Fruit fly (Drosophila melanogaster) whole organism, embryonic: ENCODE measurements around the gene CG43815.
A peak's percentile ranks its signal among the peaks of the same experiment; 100 is the strongest.

Source experiments
- CG1024 ChIP-seq: fragments of 200-800 bp; sonication (Bioruptor generic); IDR thresholded peaks from 2 replicates; pipeline ENCODE4 v1.3.6; 2022; ENCODE audit warnings: missing biosample characterization, missing genetic modification characterization
- CG11085 ChIP-seq: fragments of 200-800 bp; sonication (Bioruptor generic); IDR thresholded peaks from 2 replicates; pipeline ENCODE4 v1.3.6; 2022; ENCODE audit warnings: missing biosample characterization, missing genetic modification characterization
- CG12236 ChIP-seq: fragments of 200-800 bp; sonication (Bioruptor generic); optimal IDR thresholded peaks from 2 replicates; lab custom pipeline; 2016; ENCODE audit warnings: missing biosample characterization, missing genetic modification characterization
- CG12744 ChIP-seq: fragments of 200-800 bp; sonication (Bioruptor generic); optimal IDR thresholded peaks from 2 replicates; lab custom pipeline; 2016; ENCODE audit warnings: missing biosample characterization, missing genetic modification characterization
- CG14667 ChIP-seq: fragments of 200-800 bp; sonication (Bioruptor generic); IDR thresholded peaks from 2 replicates; pipeline ENCODE4 v1.3.6; 2022; ENCODE audit warnings: missing biosample characterization, missing genetic modification characterization
- CG15269 ChIP-seq: fragments of 200-800 bp; sonication (Bioruptor generic); optimal IDR thresholded peaks from 2 replicates; lab custom pipeline; 2018; ENCODE audit warnings: missing biosample characterization, mild to moderate bottlenecking, missing genetic modification characterization, moderate library complexity
- CG1529 ChIP-seq: fragments of 200-800 bp; sonication (Bioruptor generic); optimal IDR thresholded peaks from 3 replicates; lab custom pipeline; 2018; ENCODE audit warnings: missing biosample characterization, missing genetic modification characterization
- CG17359 ChIP-seq: fragments of 200-800 bp; sonication (Bioruptor generic); optimal IDR thresholded peaks from 3 replicates; lab custom pipeline; 2018; ENCODE audit warnings: missing biosample characterization, mild to moderate bottlenecking, missing genetic modification characterization, moderate library complexity
- CG17912 ChIP-seq: fragments of 200-800 bp; sonication (Bioruptor generic); optimal IDR thresholded peaks from 2 replicates; lab custom pipeline; 2018; ENCODE audit warnings: missing biosample characterization, mild to moderate bottlenecking, missing genetic modification characterization
- CG18476 ChIP-seq: fragments of 200-800 bp; sonication (Bioruptor generic); optimal IDR thresholded peaks from 2 replicates; lab custom pipeline; 2016; ENCODE audit warnings: missing biosample characterization, mild to moderate bottlenecking, missing genetic modification characterization
- CG2678 ChIP-seq: fragments of 200-800 bp; sonication (Bioruptor generic); optimal IDR thresholded peaks from 3 replicates; lab custom pipeline; 2019; ENCODE audit warnings: missing biosample characterization, mild to moderate bottlenecking, missing genetic modification characterization, moderate library complexity
- CG2875 ChIP-seq: fragments of 200-800 bp; sonication (Bioruptor generic); optimal IDR thresholded peaks from 2 replicates; lab custom pipeline; 2017; ENCODE audit warnings: missing biosample characterization, mild to moderate bottlenecking, missing genetic modification characterization, missing genetic modification reagents
- CG30431 ChIP-seq: fragments of 200-800 bp; sonication (Bioruptor generic); optimal IDR thresholded peaks from 2 replicates; lab custom pipeline; 2017; ENCODE audit warnings: missing biosample characterization, missing genetic modification characterization
- CG32767 ChIP-seq: fragments of 200-800 bp; sonication (Bioruptor generic); IDR thresholded peaks from 2 replicates; pipeline ENCODE4 v1.3.6; 2022; ENCODE audit warnings: missing biosample characterization, missing genetic modification characterization
- CG3281 ChIP-seq: fragments of 200-800 bp; sonication (Bioruptor generic); optimal IDR thresholded peaks from 3 replicates; lab custom pipeline; 2017; ENCODE audit warnings: missing biosample characterization, mild to moderate bottlenecking, missing genetic modification characterization
- CG33213 ChIP-seq: fragments of 200-800 bp; sonication (Bioruptor generic); optimal IDR thresholded peaks from 3 replicates; lab custom pipeline; 2016; ENCODE audit warnings: missing biosample characterization, missing genetic modification characterization
- CG3995 ChIP-seq: fragments of 200-800 bp; sonication (Bioruptor generic); optimal IDR thresholded peaks from 3 replicates; lab custom pipeline; 2016; ENCODE audit warnings: missing biosample characterization, missing genetic modification characterization
- CG43689 ChIP-seq: fragments of 200-800 bp; sonication (Bioruptor generic); IDR thresholded peaks from 2 replicates; pipeline ENCODE4 v1.3.6; 2022; ENCODE audit warnings: missing biosample characterization, missing genetic modification characterization
- CG7928 ChIP-seq: fragments of 200-800 bp; sonication (Bioruptor generic); optimal IDR thresholded peaks from 2 replicates; lab custom pipeline; 2017; ENCODE audit warnings: missing biosample characterization, mild to moderate bottlenecking, missing genetic modification characterization
- CG8765 ChIP-seq: fragments of 200-800 bp; sonication (Bioruptor generic); IDR thresholded peaks from 2 replicates; pipeline ENCODE4 v1.3.6; 2022; ENCODE audit warnings: missing biosample characterization, missing genetic modification characterization
- Dek ChIP-seq: fragments of 200-800 bp; sonication (Bioruptor generic); optimal IDR thresholded peaks from 3 replicates; lab custom pipeline; 2019; ENCODE audit warnings: missing biosample characterization, mild to moderate bottlenecking, missing genetic modification characterization, moderate library complexity
- Doc2 ChIP-seq: fragments of 200-800 bp; sonication (Bioruptor generic); IDR thresholded peaks from 2 replicates; pipeline ENCODE4 v1.3.6; 2022; ENCODE audit warnings: missing biosample characterization, missing genetic modification characterization
- E2f1 ChIP-seq: fragments of 200-800 bp; sonication (Bioruptor generic); IDR thresholded peaks from 2 replicates; pipeline ENCODE4 v1.3.6; 2022; ENCODE audit warnings: missing biosample characterization, missing genetic modification characterization
- HmgD ChIP-seq: fragments of 200-800 bp; sonication (Bioruptor generic); optimal IDR thresholded peaks from 3 replicates; lab custom pipeline; 2016; ENCODE audit warnings: missing biosample characterization, missing genetic modification characterization
- Lhr ChIP-seq: fragments of 200-800 bp; sonication (Bioruptor generic); optimal IDR thresholded peaks from 3 replicates; lab custom pipeline; 2017; ENCODE audit warnings: mild to moderate bottlenecking, missing biosample characterization, missing genetic modification reagents, missing genetic modification characterization
- MESR4 ChIP-seq: fragments of 200-800 bp; sonication (Bioruptor generic); optimal IDR thresholded peaks from 2 replicates; lab custom pipeline; 2018; ENCODE audit warnings: missing biosample characterization, mild to moderate bottlenecking, missing genetic modification characterization, moderate library complexity
- Mes4 ChIP-seq: fragments of 200-800 bp; sonication (Bioruptor generic); optimal IDR thresholded peaks from 2 replicates; lab custom pipeline; 2016; ENCODE audit warnings: missing biosample characterization, missing genetic modification characterization
- NC2β ChIP-seq: fragments of 200-800 bp; sonication (Bioruptor generic); optimal IDR thresholded peaks from 2 replicates; lab custom pipeline; 2016; ENCODE audit warnings: missing biosample characterization, missing genetic modification characterization
- Ptx1 ChIP-seq: fragments of 200-800 bp; sonication (Bioruptor generic); IDR thresholded peaks from 2 replicates; pipeline ENCODE4 v1.3.6; 2022; ENCODE audit warnings: missing biosample characterization, missing genetic modification characterization
- Ravus ChIP-seq: fragments of 200-800 bp; sonication (Bioruptor generic); IDR thresholded peaks from 2 replicates; pipeline ENCODE4 v1.3.6; 2022; ENCODE audit warnings: missing biosample characterization, missing genetic modification characterization
- Stat92E ChIP-seq, 3 experiments: fragments of >200 bp in 2 of 3; fragments of 200-800 bp in 1 of 3; sonication (Bioruptor generic) in 1 of 3; optimal IDR thresholded peaks; 2 replicates each; lab custom pipeline; 2017 to 2019; ENCODE audit warnings: missing biosample characterization in 3 of 3, missing genetic modification characterization in 3 of 3, mild to moderate bottlenecking in 1 of 3, moderate library complexity in 1 of 3
- YL-1 ChIP-seq: fragments of 200-800 bp; sonication (Bioruptor generic); optimal IDR thresholded peaks from 3 replicates; lab custom pipeline; 2017; ENCODE audit warnings: missing biosample characterization, mild to moderate bottlenecking, missing genetic modification characterization
- aop ChIP-seq: fragments of 200-800 bp; sonication (Bioruptor generic); IDR thresholded peaks from 2 replicates; pipeline ENCODE4 v1.3.6; 2022; ENCODE audit warnings: missing biosample characterization, missing genetic modification characterization
- ash1 ChIP-seq: fragments of 200-800 bp; sonication (Bioruptor generic); optimal IDR thresholded peaks from 2 replicates; lab custom pipeline; 2018; ENCODE audit warnings: missing biosample characterization, mild to moderate bottlenecking, missing genetic modification characterization
- ato ChIP-seq: fragments of 200-800 bp; sonication (Bioruptor generic); IDR thresholded peaks from 2 replicates; pipeline ENCODE4 v1.3.6; 2022; ENCODE audit warnings: missing biosample characterization, missing genetic modification characterization; ENCODE audit not compliant: partially characterized antibody
- bowl ChIP-seq: fragments of 200-800 bp; sonication (Bioruptor generic); IDR thresholded peaks from 2 replicates; pipeline ENCODE4 v1.3.6; 2022; ENCODE audit warnings: missing biosample characterization, missing genetic modification characterization
- cas ChIP-seq: fragments of 200-800 bp; sonication (Bioruptor generic); IDR thresholded peaks from 2 replicates; pipeline ENCODE4 v1.3.6; 2022; ENCODE audit warnings: missing biosample characterization, missing genetic modification characterization
- chinmo ChIP-seq: fragments of 200-800 bp; sonication (Bioruptor generic); IDR thresholded peaks from 4 replicates; pipeline ENCODE4 v1.3.6; 2022; ENCODE audit warnings: missing biosample characterization, missing genetic modification characterization; ENCODE audit not compliant: partially characterized antibody
- crol ChIP-seq: fragments of 200-800 bp; sonication (Bioruptor generic); IDR thresholded peaks from 2 replicates; pipeline ENCODE4 v1.3.6; 2022; ENCODE audit warnings: missing biosample characterization, missing genetic modification characterization
- jigr1 ChIP-seq: fragments of 200-800 bp; sonication (Bioruptor generic); IDR thresholded peaks from 3 replicates; pipeline ENCODE4 v1.3.6; 2022; ENCODE audit warnings: missing biosample characterization, missing genetic modification characterization
- jumu ChIP-seq: fragments of 200-800 bp; sonication (Bioruptor generic); optimal IDR thresholded peaks from 3 replicates; lab custom pipeline; 2016; ENCODE audit warnings: missing biosample characterization, missing genetic modification characterization
- lilli ChIP-seq: fragments of 200-800 bp; sonication (Bioruptor generic); optimal IDR thresholded peaks from 3 replicates; lab custom pipeline; 2016; ENCODE audit warnings: missing biosample characterization, missing genetic modification characterization
- lov ChIP-seq, 2 experiments: fragments of 200-800 bp in 1 of 2; fragments of >200 bp in 1 of 2; sonication (Bioruptor generic) in 1 of 2; IDR thresholded peaks in 1 of 2; optimal IDR thresholded peaks in 1 of 2; 2 replicates in 1 of 2; 3 replicates in 1 of 2; pipeline versions ENCODE4 v1.3.6 to Lab custom; 2017 to 2022; ENCODE audit warnings: missing biosample characterization in 1 of 2, missing genetic modification characterization in 1 of 2
- luna ChIP-seq: fragments of 200-800 bp; sonication (Bioruptor generic); optimal IDR thresholded peaks from 2 replicates; lab custom pipeline; 2016; ENCODE audit warnings: missing biosample characterization, missing genetic modification characterization
- mam ChIP-seq: fragments of 200-800 bp; sonication (Bioruptor generic); optimal IDR thresholded peaks from 3 replicates; lab custom pipeline; 2016; ENCODE audit warnings: missing biosample characterization, missing genetic modification characterization
- pfk ChIP-seq: fragments of 200-800 bp; sonication (Bioruptor generic); optimal IDR thresholded peaks from 2 replicates; lab custom pipeline; 2018; ENCODE audit warnings: missing biosample characterization, mild to moderate bottlenecking, missing genetic modification characterization, moderate library complexity
- row ChIP-seq: fragments of 200-800 bp; sonication (Bioruptor generic); IDR thresholded peaks from 3 replicates; pipeline ENCODE4 v1.3.6; 2022; ENCODE audit warnings: missing biosample characterization, missing genetic modification characterization
- schlank ChIP-seq: fragments of 200-800 bp; sonication (Bioruptor generic); optimal IDR thresholded peaks from 2 replicates; lab custom pipeline; 2018; ENCODE audit warnings: missing biosample characterization, mild to moderate bottlenecking, missing genetic modification characterization
- ssp ChIP-seq: fragments of 200-800 bp; sonication (Bioruptor generic); IDR thresholded peaks from 2 replicates; pipeline ENCODE4 v1.3.6; 2022; ENCODE audit warnings: missing biosample characterization, missing genetic modification characterization
- usp ChIP-seq: fragments of >200 bp; optimal IDR thresholded peaks from 2 replicates; lab custom pipeline; 2017; ENCODE audit warnings: missing biosample characterization, missing genetic modification characterization
- zfh2 ChIP-seq: fragments of 200-800 bp; sonication (Bioruptor generic); optimal IDR thresholded peaks from 2 replicates; lab custom pipeline; 2016; ENCODE audit warnings: missing biosample characterization, missing genetic modification characterization

CG43815 gene

DNA sequence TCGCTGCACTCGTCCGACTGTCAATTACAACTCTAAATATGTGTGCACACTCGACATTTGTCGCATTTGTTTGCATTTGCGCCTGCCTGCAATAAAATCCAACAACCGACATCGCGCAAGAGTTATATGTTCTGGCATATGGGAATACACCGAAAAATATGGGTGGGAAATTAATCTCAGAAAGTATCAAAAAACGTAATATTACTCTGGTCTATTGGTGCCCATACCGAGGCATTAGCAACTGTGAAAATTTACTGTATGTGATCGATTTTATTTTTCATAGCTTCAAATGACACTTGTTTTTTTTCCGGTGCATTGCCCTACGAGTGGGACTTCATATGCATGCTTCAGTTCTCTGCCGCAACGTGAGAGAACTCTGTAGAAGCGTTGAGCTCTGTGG is 2.1 kb upstream of the CG43815 start (continued):
- TF ChIP-seq MESR4 (GFP tag; lab: Kevin White, UChicago) (no peak), ssp (peak; percentile 55), Mes4 (GFP tag; lab: Kevin White, UChicago) (peak; percentile 76), YL-1 (no peak), schlank (tag; lab: Kevin White, UChicago) (no peak), CG14667 (peak; percentile 84), Ptx1 (GFP tag; lab: Robert Waterston, UW) (peak; percentile 80), CG12744 (GFP tag; lab: Kevin White, UChicago) (peak; percentile 35), zfh2 (GFP tag; lab: Kevin White, UChicago) (no peak), mam (GFP tag; lab: Kevin White, UChicago) (peak; percentile 3), CG8765 (GFP tag; lab: Robert Waterston, UW) (peak; percentile 77), crol (GFP tag; lab: Robert Waterston, UW) (no peak), CG2678 (peak; percentile 71), ash1 (GFP tag; lab: Kevin White, UChicago) (no peak), NC2β (GFP tag; lab: Kevin White, UChicago) (peak; percentile 72), CG33213 (peak; percentile 78), usp (no peak), CG17912 (GFP tag; lab: Kevin White, UChicago) (no peak), pfk (GFP tag; lab: Kevin White, UChicago) (no peak), CG17359 (tag; lab: Kevin White, UChicago) (peak; percentile 72), CG32767 (GFP tag; lab: Robert Waterston, UW) (peak; percentile 65), CG1529 (GFP tag; lab: Kevin White, UChicago) (peak; percentile 70), jigr1 (GFP tag; lab: Robert Waterston, UW) (no peak), CG2875 (GFP tag; lab: Kevin White, UChicago) (peak; percentile 71), E2f1 (peak; percentile 63; the same call in 1 of the 2 replicates), row (peak; percentile 81), CG1024 (peak; percentile 75), luna (GFP tag; lab: Kevin White, UChicago) (no peak), lilli (GFP tag; lab: Kevin White, UChicago) (peak; percentile 62), CG43689 (0 out of 2 replicates have a peak, but pooled peaks have one; percentile 20), CG18476 (GFP tag; lab: Kevin White, UChicago) (peak; percentile 56), CG11085 (0 out of 2 replicates have a peak, but pooled peaks have one; percentile 34), Ravus (GFP tag; lab: Robert Waterston, UW) (peak; percentile 48), Lhr (GFP tag; lab: Kevin White, UChicago) (peak; percentile 63), CG3995 (GFP tag; lab: Kevin White, UChicago) (no peak), CG12236 (GFP tag; lab: Kevin White, UChicago) (peak; percentile 81), CG30431 (GFP tag; lab: Kevin White, UChicago) (peak; percentile 78), CG3281 (no peak), Dek (tag; lab: Kevin White, UChicago) (peak; percentile 25), aop (GFP tag; lab: Robert Waterston, UW) (no peak), cas (GFP tag; lab: Robert Waterston, UW) (no peak), jumu (GFP tag; lab: Kevin White, UChicago) (no peak), ato (GFP tag; lab: Robert Waterston, UW) (no peak), bowl (no peak), Doc2 (GFP tag; lab: Robert Waterston, UW) (no peak), Stat92E (GFP tag; optimal IDR thresholded peaks at IDR 0.05; lab: Kevin White, UChicago) (peak in 1 of 3 experiments; percentile 43), HmgD (no peak), lov (optimal IDR thresholded peaks at IDR 0.05; lab: Kevin White, UChicago) (no peak), lov (GFP tag; IDR thresholded peaks at IDR 0.05; lab: Robert Waterston, UW) (peak; percentile 84), CG7928 (GFP tag; lab: Kevin White, UChicago) (no peak), chinmo (no peak), CG15269 (peak; percentile 72)
